Fruit fly (Drosophila melanogaster): ENCODE measurements around the gene CG4459.

CG4459 gene

DNA sequence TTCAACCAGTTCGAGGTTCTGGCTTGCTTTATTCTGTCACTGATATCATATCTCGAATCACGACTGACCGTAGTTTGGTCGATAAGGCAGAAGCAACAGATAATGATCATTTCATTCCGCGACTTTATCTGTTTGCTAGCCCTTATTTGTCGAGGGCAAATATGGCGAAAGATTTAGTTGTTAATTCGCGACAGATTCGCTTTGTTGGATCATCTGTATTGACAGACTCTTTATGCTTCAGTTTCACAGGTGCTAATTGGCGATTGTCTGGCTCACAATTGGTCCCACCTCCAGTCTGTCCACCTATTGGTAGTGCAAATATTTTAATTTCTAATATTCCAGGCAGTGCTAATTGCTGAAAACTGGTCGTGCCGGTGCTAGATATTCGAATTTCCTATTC lies 4.1 kb downstream of the CG4459 start (continued):
- TF ChIP-seq Ets96B (tag; optimal IDR thresholded peaks at IDR 0.05) (no peak), CG8319 (GFP tag; optimal IDR thresholded peaks at IDR 0.05) (no peak), Smox (GFP tag; optimal IDR thresholded peaks at IDR 0.05) (peak; percentile 25), net (GFP tag; optimal IDR thresholded peaks at IDR 0.05) (peak; percentile 46), CG10631 (GFP tag; optimal IDR thresholded peaks at IDR 0.05) (peak; percentile 55), fkh (GFP tag; optimal IDR thresholded peaks at IDR 0.05) (peak; percentile 79), lz (GFP tag; optimal IDR thresholded peaks at IDR 0.05) (no peak), CG6276 (GFP tag; optimal IDR thresholded peaks at IDR 0.05) (no peak), vri (GFP tag; optimal IDR thresholded peaks at IDR 0.05) (peak; percentile 9), CG32006 (GFP tag; optimal IDR thresholded peaks at IDR 0.05) (no peak), Eip75B (GFP tag; optimal IDR thresholded peaks at IDR 0.05) (peak; percentile 50)

DNA sequence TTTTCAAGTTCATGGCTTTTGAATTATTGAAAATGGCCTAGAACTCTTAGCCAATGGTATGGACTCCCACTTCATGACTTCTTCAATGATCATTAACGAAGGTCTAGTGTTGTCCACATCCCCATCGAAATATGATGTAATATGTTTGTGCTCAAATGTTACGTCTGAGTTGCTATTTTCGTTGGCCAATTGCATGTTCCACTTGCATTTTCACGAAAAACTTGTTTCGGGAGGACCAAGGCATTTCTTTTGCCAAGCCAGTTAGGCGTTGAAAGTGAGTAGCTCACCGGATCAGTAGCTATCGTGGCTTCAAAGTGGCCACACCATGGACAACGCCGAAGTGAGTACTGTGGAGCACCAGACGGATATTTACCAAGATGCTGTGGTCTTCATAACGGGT lies 10.2 kb downstream of the CG4459 start, which contains the start of gene CG4770:
Gene CG4770 (plus strand): TSS at position 301 of the 400 bp plus-strand sequence.
- TF ChIP-seq Eip93F (GFP tag; optimal IDR thresholded peaks at IDR 0.05) (no peak), Lpt (GFP tag; optimal IDR thresholded peaks at IDR 0.05) (no peak), CG6808 (GFP tag; optimal IDR thresholded peaks at IDR 0.05) (no peak), fkh (GFP tag; optimal IDR thresholded peaks at IDR 0.05) (no peak), eg (GFP tag; IDR thresholded peaks at IDR 0.05) (0 out of 3 replicates have a peak, but pooled peaks have one; percentile 9), CG8119 (GFP tag; IDR thresholded peaks at IDR 0.05) (0 out of 3 replicates have a peak, but pooled peaks have one; percentile 25), lz (GFP tag; optimal IDR thresholded peaks at IDR 0.05) (no peak), Sox14 (GFP tag; optimal IDR thresholded peaks at IDR 0.05) (no peak), CG10669 (GFP tag; optimal IDR thresholded peaks at IDR 0.05) (no peak), spab (GFP tag; optimal IDR thresholded peaks at IDR 0.05) (no peak), CG6163 (GFP tag; IDR thresholded peaks at IDR 0.05) (no peak), dsx (GFP tag; optimal IDR thresholded peaks at IDR 0.05; ENCODE audit: poor library complexity, severe bottlenecking) (no peak), CG10631 (GFP tag; optimal IDR thresholded peaks at IDR 0.05) (no peak), CG6276 (GFP tag; optimal IDR thresholded peaks at IDR 0.05) (peak; percentile 3), fd85E (GFP tag; optimal IDR thresholded peaks at IDR 0.05) (no peak)

DNA sequence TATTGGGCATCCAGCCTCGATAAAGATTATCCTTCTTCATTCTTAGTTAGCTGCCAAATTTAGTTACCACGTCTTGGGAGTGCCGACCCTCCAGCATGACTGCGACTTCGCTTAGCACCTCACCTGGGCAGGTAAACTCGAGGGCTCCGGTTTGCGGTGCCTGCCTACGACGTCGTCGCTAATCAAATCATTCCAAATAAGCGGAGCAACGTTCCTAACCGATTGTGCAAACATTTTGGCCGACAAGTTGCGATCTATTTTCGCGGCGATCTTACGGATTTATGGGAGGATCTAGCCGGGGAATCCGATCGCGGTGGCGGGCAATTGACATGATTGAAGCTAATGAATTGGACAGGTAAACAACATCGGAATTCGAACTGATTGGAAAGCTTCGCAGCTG lies 10.7 kb downstream of the CG4459 start, which contains the start of gene CG4465:
Gene CG4465 (minus strand): TSS at position 101 of the 400 bp plus-strand sequence.
- peak; percentile 19 for TF ChIP-seq fkh (GFP tag; optimal IDR thresholded peaks at IDR 0.05)
- no peak for TF ChIP-seq ss (GFP tag; optimal IDR thresholded peaks at IDR 0.05)
- no peak for TF ChIP-seq Gug (GFP tag; IDR thresholded peaks at IDR 0.05)
- no peak for TF ChIP-seq Hr38 (GFP tag; optimal IDR thresholded peaks at IDR 0.05)
- TF ChIP-seq Smox (GFP tag; optimal IDR thresholded peaks at IDR 0.05), result no peak

- TF ChIP-seq Lpt (GFP tag; optimal IDR thresholded peaks at IDR 0.05), result no peak
- no peak for TF ChIP-seq lz (GFP tag; optimal IDR thresholded peaks at IDR 0.05)
- no peak for TF ChIP-seq dsx (GFP tag; optimal IDR thresholded peaks at IDR 0.05; ENCODE audit: poor library complexity, severe bottlenecking)
- no peak for TF ChIP-seq Eip93F (GFP tag; optimal IDR thresholded peaks at IDR 0.05)
- TF ChIP-seq CG31627 (GFP tag; optimal IDR thresholded peaks at IDR 0.05), result no peak
- TF ChIP-seq net (GFP tag; optimal IDR thresholded peaks at IDR 0.05), result no peak
- TF ChIP-seq CG16779 (tag; optimal IDR thresholded peaks at IDR 0.05), result no peak
- TF ChIP-seq Sox102F (GFP tag; optimal IDR thresholded peaks at IDR 0.05), result no peak
- no peak for TF ChIP-seq acj6 (GFP tag; optimal IDR thresholded peaks at IDR 0.05)
- no peak for TF ChIP-seq topi (GFP tag; optimal IDR thresholded peaks at IDR 0.05)
- no peak for TF ChIP-seq CG4318 (GFP tag; optimal IDR thresholded peaks at IDR 0.05)
- no peak for TF ChIP-seq Blimp-1 (GFP tag; optimal IDR thresholded peaks at IDR 0.05)
- TF ChIP-seq pdm3 (GFP tag; optimal IDR thresholded peaks at IDR 0.05), result no peak
- TF ChIP-seq CG8119 (GFP tag; IDR thresholded peaks at IDR 0.05), result no peak
- TF ChIP-seq eg (GFP tag; IDR thresholded peaks at IDR 0.05), result no peak
- no peak for TF ChIP-seq Eip75B (GFP tag; optimal IDR thresholded peaks at IDR 0.05)
- no peak for TF ChIP-seq Hr39 (GFP tag; optimal IDR thresholded peaks at IDR 0.05)
- TF ChIP-seq CG10631 (GFP tag; optimal IDR thresholded peaks at IDR 0.05), result no peak
Measured at dm6 chr3R:19915312-19915711, 13.1 kb downstream of the CG4459 start, which contains the start of the genes Xport-A and Xport-B. Gene Xport-A (minus strand): TSS chr3R:19915412. Gene Xport-B (minus strand): TSS chr3R:19915412.

Data from whole organism, prepupa.